Worm (Caenorhabditis elegans) whole organism, late embryonic: ENCODE results near the gene B0250.7.

Experiments used
- C08G9.2 ChIP-seq: sonication (generic microtip); optimal IDR thresholded peaks from 2 replicates; lab custom pipeline; 2016; ENCODE audit warnings: mild to moderate bottlenecking, missing genetic modification characterization, moderate library complexity, missing compliant biosample characterization
- ama-1 ChIP-seq: fragments of 150-350 bp; optimal IDR thresholded peaks from 2 replicates; lab custom pipeline; 2014
- ceh-19 ChIP-seq: fragments of 200-800 bp; sonication (Bioruptor generic); optimal IDR thresholded peaks from 2 replicates; lab custom pipeline; 2018; ENCODE audit warnings: mild to moderate bottlenecking, missing genetic modification characterization, missing compliant biosample characterization
- ceh-22 ChIP-seq: sonication (generic microtip); optimal IDR thresholded peaks from 2 replicates; lab custom pipeline; 2017; ENCODE audit warnings: missing biosample characterization, missing genetic modification characterization
- ceh-6 ChIP-seq: fragments of 200-800 bp; sonication (Bioruptor generic); optimal IDR thresholded peaks from 2 replicates; lab custom pipeline; 2018; ENCODE audit warnings: mild to moderate bottlenecking, missing genetic modification characterization, missing compliant biosample characterization
- elt-2 ChIP-seq: sonication (generic microtip); optimal IDR thresholded peaks from 2 replicates; lab custom pipeline; 2016; ENCODE audit warnings: missing genetic modification reagents, missing genetic modification characterization, missing compliant biosample characterization
- elt-4 ChIP-seq: sonication (generic microtip); optimal IDR thresholded peaks from 2 replicates; lab custom pipeline; 2016; ENCODE audit warnings: missing genetic modification characterization, missing compliant biosample characterization
- lim-6 ChIP-seq: sonication (generic microtip); optimal IDR thresholded peaks from 2 replicates; lab custom pipeline; 2016; ENCODE audit warnings: missing genetic modification characterization, missing compliant biosample characterization
- nhr-11 ChIP-seq: fragments of 150-350 bp; optimal IDR thresholded peaks from 2 replicates; lab custom pipeline; 2014; ENCODE audit warnings: missing biosample characterization, missing genetic modification characterization
- pag-3 ChIP-seq: sonication (generic microtip); optimal IDR thresholded peaks from 2 replicates; lab custom pipeline; 2016; ENCODE audit warnings: missing compliant biosample characterization, missing genetic modification characterization, borderline replicate concordance
- pha-4 ChIP-seq: fragments of 150-350 bp; optimal IDR thresholded peaks from 2 replicates; lab custom pipeline; 2018; ENCODE audit warnings: missing biosample characterization, missing genetic modification reagents, missing genetic modification characterization
- ref-2 ChIP-seq: sonication (generic microtip); optimal IDR thresholded peaks from 2 replicates; lab custom pipeline; 2016; ENCODE audit warnings: missing genetic modification characterization, missing compliant biosample characterization
- unc-42 ChIP-seq: sonication (generic microtip); optimal IDR thresholded peaks from 2 replicates; lab custom pipeline; 2016; ENCODE audit warnings: missing genotype, missing genetic modification characterization, missing compliant biosample characterization
- unc-55 ChIP-seq: sonication (generic microtip); optimal IDR thresholded peaks from 2 replicates; lab custom pipeline; 2017; ENCODE audit warnings: missing biosample characterization, missing genetic modification reagents, missing genetic modification characterization

DNA sequence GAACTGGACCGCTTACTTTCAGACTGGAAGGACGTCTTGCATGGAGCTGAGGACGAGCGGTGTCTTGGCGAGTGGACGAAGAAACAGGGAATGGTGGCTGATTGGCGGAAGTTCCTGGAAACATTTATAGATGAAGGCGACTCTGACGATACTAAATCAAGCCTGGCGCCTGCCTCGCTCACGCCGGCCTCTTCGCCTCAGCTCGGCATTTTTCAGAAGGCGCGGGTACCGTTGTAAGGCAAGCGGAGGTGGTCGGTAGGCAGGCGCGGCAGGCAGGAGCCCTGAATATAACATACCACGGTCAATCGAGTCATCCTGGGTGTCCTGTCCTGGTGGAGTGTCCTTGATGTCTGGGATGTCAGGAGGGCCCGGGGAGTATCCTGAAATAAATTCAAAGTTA lies 30.0 kb downstream of the B0250.7 start:
- TF ChIP-seq nhr-11 (tag; lab: Kevin White, UChicago) (no peak), ceh-19 (GFP tag; lab: Kevin White, UChicago) (no peak), ama-1 (lab: Kevin White, UChicago) (no peak), elt-4 (tag; lab: Kevin White, UChicago) (no peak), elt-2 (no peak), lim-6 (tag; lab: Kevin White, UChicago) (no peak), pha-4 (no peak), pag-3 (tag; lab: Kevin White, UChicago) (no peak), ref-2 (tag; lab: Kevin White, UChicago) (no peak), unc-55 (GFP tag; lab: Kevin White, UChicago) (no peak), C08G9.2 (tag; lab: Kevin White, UChicago) (no peak), ceh-22 (tag; lab: Kevin White, UChicago) (no peak), unc-42 (tag; lab: Kevin White, UChicago) (no peak), ceh-6 (no peak)
